Worm (Caenorhabditis elegans) whole organism, L1 larva: ENCODE results near the gene dmd-10.

Experiments
- C34B4.2 ChIP-seq: sonication (generic microtip); optimal IDR thresholded peaks from 2 replicates; lab custom pipeline; 2017; ENCODE audit warnings: mild to moderate bottlenecking, missing genetic modification characterization, missing compliant biosample characterization
- ama-1 ChIP-seq: fragments of 150-350 bp; optimal IDR thresholded peaks from 2 replicates; lab custom pipeline; 2014
- ceh-8 ChIP-seq: fragments of 200-800 bp; sonication (Bioruptor generic); optimal IDR thresholded peaks from 2 replicates; lab custom pipeline; 2018; ENCODE audit warnings: mild to moderate bottlenecking, missing genetic modification characterization, moderate library complexity, missing compliant biosample characterization
- elt-3 ChIP-seq, 6 experiments: fragments of 150-350 bp in 1 of 6; sonication (generic microtip); optimal IDR thresholded peaks; 2 replicates each; lab custom pipeline; 2017 to 2018; ENCODE audit warnings: missing biosample characterization in 6 of 6, missing genetic modification characterization in 6 of 6, inconsistent platforms in 1 of 6
- fos-1 ChIP-seq: fragments of 150-350 bp; optimal IDR thresholded peaks from 2 replicates; lab custom pipeline; 2014; ENCODE audit warnings: missing biosample characterization, missing genetic modification characterization
- grh-1 ChIP-seq: fragments of 200-800 bp; sonication (Bioruptor generic); IDR thresholded peaks from 2 replicates; pipeline ENCODE4 v1.3.6; 2022; ENCODE audit warnings: missing genetic modification reagents, missing genetic modification characterization, missing compliant biosample characterization
- lsy-2 ChIP-seq, 2 experiments: fragments of 150-350 bp; optimal IDR thresholded peaks; 2 replicates each; lab custom pipeline; 2014; ENCODE audit warnings: missing biosample characterization in 2 of 2, missing genetic modification characterization in 2 of 2
- nhr-11 ChIP-seq: fragments of 150-350 bp; optimal IDR thresholded peaks from 2 replicates; lab custom pipeline; 2014; ENCODE audit warnings: missing biosample characterization, missing genetic modification characterization
- nhr-28 ChIP-seq: fragments of 150-350 bp; optimal IDR thresholded peaks from 2 replicates; lab custom pipeline; 2014; ENCODE audit warnings: missing biosample characterization, missing genetic modification characterization
- nhr-76 ChIP-seq: sonication (generic microtip); optimal IDR thresholded peaks from 2 replicates; lab custom pipeline; 2017; ENCODE audit warnings: missing biosample characterization, missing genetic modification characterization
- skn-1 ChIP-seq: fragments of 150-350 bp; optimal IDR thresholded peaks from 2 replicates; lab custom pipeline; 2014; ENCODE audit warnings: missing biosample characterization, missing genetic modification characterization
- snu-23 ChIP-seq: sonication (generic microtip); optimal IDR thresholded peaks from 2 replicates; lab custom pipeline; 2016; ENCODE audit warnings: missing genetic modification characterization, missing compliant biosample characterization
- swsn-7 ChIP-seq: sonication (generic microtip); optimal IDR thresholded peaks from 2 replicates; lab custom pipeline; 2016; ENCODE audit warnings: missing genetic modification characterization, missing compliant biosample characterization
- unc-62 ChIP-seq: fragments of 150-350 bp; optimal IDR thresholded peaks from 2 replicates; lab custom pipeline; 2014; ENCODE audit warnings: missing biosample characterization, missing genetic modification reagents, missing genetic modification characterization

DNA sequence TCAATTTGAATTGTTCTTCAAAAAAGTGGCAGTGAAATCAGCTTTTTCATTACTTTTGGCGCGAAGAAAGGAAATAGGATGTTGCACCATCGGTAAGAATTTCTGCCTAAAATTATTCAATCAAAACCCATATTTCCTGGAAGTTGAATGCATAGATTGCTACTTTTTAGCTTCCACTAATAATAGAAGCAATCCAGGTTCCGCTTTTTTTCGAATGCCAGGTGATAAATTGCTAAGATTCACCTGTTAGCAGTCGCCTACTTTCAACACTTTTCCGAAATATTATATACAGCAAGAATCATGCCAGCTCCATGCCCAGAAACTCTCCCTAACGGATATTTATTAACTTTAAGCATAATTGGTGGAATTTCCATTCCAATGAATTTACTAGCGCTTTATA lies 51.0 kb downstream of the dmd-10 start, which contains the start of gene sri-6:
- TF ChIP-seq nhr-28 (tag; lab: Kevin White, UChicago) (no peak), nhr-11 (no peak), fos-1 (tag; lab: Kevin White, UChicago) (no peak), C34B4.2 (no peak), unc-62 (GFP tag; lab: Kevin White, UChicago) (no peak), lsy-2 (tag; optimal IDR thresholded peaks at IDR 0.05; lab: Kevin White, UChicago) (no peak), grh-1 (GFP tag; lab: Robert Waterston, UW) (no peak), skn-1 (tag; lab: Kevin White, UChicago) (no peak), ama-1 (lab: Kevin White, UChicago) (no peak), nhr-76 (no peak), elt-3 (tag; optimal IDR thresholded peaks at IDR 0.05; lab: Kevin White, UChicago) (no peak), snu-23 (GFP tag; lab: Kevin White, UChicago) (no peak), ceh-8 (no peak), swsn-7 (tag; lab: Kevin White, UChicago) (no peak)
